Fruit fly (Drosophila melanogaster) whole organism, embryonic: ENCODE data around the gene CG42525.

Experiments
- ATbp ChIP-seq: fragments of 200-800 bp; sonication (Bioruptor generic); optimal IDR thresholded peaks from 2 replicates; lab custom pipeline; 2017; ENCODE audit warnings: missing biosample characterization, mild to moderate bottlenecking, missing genetic modification characterization, missing genetic modification reagents
- Atf-2 ChIP-seq: fragments of 200-800 bp; sonication (Bioruptor generic); optimal IDR thresholded peaks from 2 replicates; lab custom pipeline; 2016; ENCODE audit warnings: missing biosample characterization, missing genetic modification characterization
- CG11247 ChIP-seq: fragments of 200-800 bp; sonication (Bioruptor generic); IDR thresholded peaks from 2 replicates; pipeline ENCODE4 v1.3.6; 2022; ENCODE audit warnings: missing biosample characterization, missing genetic modification characterization
- CG11504 ChIP-seq: fragments of 200-800 bp; sonication (Bioruptor generic); optimal IDR thresholded peaks from 3 replicates; lab custom pipeline; 2019; ENCODE audit warnings: missing biosample characterization, mild to moderate bottlenecking, missing genetic modification characterization, moderate library complexity
- CG11695 ChIP-seq: fragments of 200-800 bp; sonication (Bioruptor generic); IDR thresholded peaks from 3 replicates; pipeline ENCODE4 v1.3.6; 2022; ENCODE audit warnings: missing biosample characterization, missing genetic modification characterization
- CG12236 ChIP-seq: fragments of 200-800 bp; sonication (Bioruptor generic); optimal IDR thresholded peaks from 2 replicates; lab custom pipeline; 2016; ENCODE audit warnings: missing biosample characterization, missing genetic modification characterization
- CG13624 ChIP-seq: fragments of 200-800 bp; sonication (Bioruptor generic); optimal IDR thresholded peaks from 2 replicates; lab custom pipeline; 2016; ENCODE audit warnings: missing biosample characterization, missing genetic modification characterization
- CG14014 ChIP-seq: fragments of 200-800 bp; sonication (Bioruptor generic); IDR thresholded peaks from 2 replicates; pipeline ENCODE4 v1.3.6; 2022; ENCODE audit warnings: missing biosample characterization, missing genetic modification characterization
- CG1529 ChIP-seq: fragments of 200-800 bp; sonication (Bioruptor generic); optimal IDR thresholded peaks from 3 replicates; lab custom pipeline; 2018; ENCODE audit warnings: missing biosample characterization, missing genetic modification characterization
- CG15514 ChIP-seq: fragments of 200-800 bp; sonication (Bioruptor generic); optimal IDR thresholded peaks from 3 replicates; lab custom pipeline; 2017; ENCODE audit warnings: missing biosample characterization, missing genetic modification characterization, mild to moderate bottlenecking, moderate library complexity, missing genetic modification reagents
- CG15696 ChIP-seq: fragments of 200-800 bp; sonication (Bioruptor generic); optimal IDR thresholded peaks from 2 replicates; lab custom pipeline; 2019; ENCODE audit warnings: missing biosample characterization, mild to moderate bottlenecking, missing genetic modification characterization, moderate library complexity
- CG18476 ChIP-seq: fragments of 200-800 bp; sonication (Bioruptor generic); optimal IDR thresholded peaks from 2 replicates; lab custom pipeline; 2016; ENCODE audit warnings: missing biosample characterization, mild to moderate bottlenecking, missing genetic modification characterization
- CG3407 ChIP-seq: fragments of 200-800 bp; sonication (Bioruptor generic); optimal IDR thresholded peaks from 2 replicates; lab custom pipeline; 2018; ENCODE audit warnings: missing biosample characterization, mild to moderate bottlenecking, missing genetic modification characterization
- CG34422 ChIP-seq: fragments of 200-800 bp; sonication (Bioruptor generic); IDR thresholded peaks from 3 replicates; pipeline ENCODE4 v1.3.6; 2022; ENCODE audit warnings: missing biosample characterization, missing genetic modification characterization
- CG4282 ChIP-seq: fragments of 200-800 bp; sonication (Bioruptor generic); optimal IDR thresholded peaks from 2 replicates; lab custom pipeline; 2016; ENCODE audit warnings: missing biosample characterization, missing genetic modification characterization
- CG5953 ChIP-seq: fragments of 200-800 bp; sonication (Bioruptor generic); IDR thresholded peaks from 2 replicates; pipeline ENCODE4 v1.3.6; 2022; ENCODE audit warnings: missing biosample characterization, missing genetic modification characterization
- CG7987 ChIP-seq: fragments of 200-800 bp; sonication (Bioruptor generic); optimal IDR thresholded peaks from 2 replicates; lab custom pipeline; 2018; ENCODE audit warnings: missing biosample characterization, mild to moderate bottlenecking, missing genetic modification characterization, moderate library complexity
- CG8924 ChIP-seq: fragments of 200-800 bp; optimal IDR thresholded peaks from 3 replicates; lab custom pipeline; 2019; ENCODE audit warnings: missing biosample characterization, mild to moderate bottlenecking, missing genetic modification characterization, moderate library complexity
- Dip2 ChIP-seq: fragments of 200-800 bp; sonication (Bioruptor generic); IDR thresholded peaks from 2 replicates; pipeline ENCODE4 v1.3.6; 2022; ENCODE audit warnings: missing biosample characterization, missing genetic modification characterization
- Doc2 ChIP-seq: fragments of 200-800 bp; sonication (Bioruptor generic); IDR thresholded peaks from 2 replicates; pipeline ENCODE4 v1.3.6; 2022; ENCODE audit warnings: missing biosample characterization, missing genetic modification characterization
- Eip74EF ChIP-seq, 2 experiments: fragments of 200-800 bp in 1 of 2; fragments of >200 bp in 1 of 2; sonication (Bioruptor generic) in 1 of 2; optimal IDR thresholded peaks; 2 replicates each; lab custom pipeline; 2017 to 2019; ENCODE audit warnings: missing biosample characterization in 2 of 2, missing genetic modification characterization in 2 of 2, mild to moderate bottlenecking in 1 of 2, moderate library complexity in 1 of 2
- Gug ChIP-seq: fragments of 200-800 bp; sonication (Bioruptor generic); IDR thresholded peaks from 4 replicates; pipeline ENCODE4 v1.3.6; 2022; ENCODE audit warnings: missing biosample characterization, missing genetic modification characterization
- Hey ChIP-seq: fragments of 200-800 bp; sonication (Bioruptor generic); optimal IDR thresholded peaks from 3 replicates; lab custom pipeline; 2018; ENCODE audit warnings: missing biosample characterization, mild to moderate bottlenecking, missing genetic modification characterization
- MTF-1 ChIP-seq: fragments of 200-800 bp; sonication (Bioruptor generic); optimal IDR thresholded peaks from 2 replicates; lab custom pipeline; 2018; ENCODE audit warnings: missing biosample characterization, mild to moderate bottlenecking, missing genetic modification characterization, borderline replicate concordance
- Mes4 ChIP-seq: fragments of 200-800 bp; sonication (Bioruptor generic); optimal IDR thresholded peaks from 2 replicates; lab custom pipeline; 2016; ENCODE audit warnings: missing biosample characterization, missing genetic modification characterization
- Optix ChIP-seq: fragments of 200-800 bp; sonication (Bioruptor generic); IDR thresholded peaks from 3 replicates; pipeline ENCODE4 v1.3.6; 2022; ENCODE audit warnings: missing biosample characterization, missing genetic modification characterization
- Rfx ChIP-seq: fragments of 200-800 bp; sonication (Bioruptor generic); IDR thresholded peaks from 2 replicates; pipeline ENCODE4 v1.3.6; 2022; ENCODE audit warnings: missing biosample characterization, missing genetic modification characterization
- Rx ChIP-seq: fragments of 200-800 bp; sonication (Bioruptor generic); IDR thresholded peaks from 2 replicates; pipeline ENCODE4 v1.3.6; 2022; ENCODE audit warnings: missing biosample characterization, missing genetic modification characterization
- Ssrp ChIP-seq: fragments of 200-800 bp; sonication (Bioruptor generic); optimal IDR thresholded peaks from 2 replicates; lab custom pipeline; 2018; ENCODE audit warnings: missing biosample characterization, mild to moderate bottlenecking, missing genetic modification characterization, moderate library complexity
- ato ChIP-seq: fragments of 200-800 bp; sonication (Bioruptor generic); IDR thresholded peaks from 2 replicates; pipeline ENCODE4 v1.3.6; 2022; ENCODE audit warnings: missing biosample characterization, missing genetic modification characterization; ENCODE audit not compliant: partially characterized antibody
- bowl ChIP-seq: fragments of 200-800 bp; sonication (Bioruptor generic); IDR thresholded peaks from 2 replicates; pipeline ENCODE4 v1.3.6; 2022; ENCODE audit warnings: missing biosample characterization, missing genetic modification characterization
- br ChIP-seq: fragments of >200 bp; optimal IDR thresholded peaks from 2 replicates; lab custom pipeline; 2017
- cas ChIP-seq: fragments of 200-800 bp; sonication (Bioruptor generic); IDR thresholded peaks from 2 replicates; pipeline ENCODE4 v1.3.6; 2022; ENCODE audit warnings: missing biosample characterization, missing genetic modification characterization
- dati ChIP-seq: fragments of 200-800 bp; sonication (Bioruptor generic); IDR thresholded peaks from 2 replicates; pipeline ENCODE4 v1.3.6; 2022; ENCODE audit warnings: missing biosample characterization, missing genetic modification characterization
- dpn ChIP-seq, 2 experiments: fragments of 200-800 bp; sonication (Bioruptor generic); optimal IDR thresholded peaks; 3 replicates each; lab custom pipeline; 2016; ENCODE audit warnings: missing biosample characterization in 2 of 2, missing genetic modification characterization in 2 of 2
- en ChIP-seq: fragments of 200-800 bp; sonication (Bioruptor generic); optimal IDR thresholded peaks from 2 replicates; lab custom pipeline; 2016; ENCODE audit warnings: missing biosample characterization, missing genetic modification characterization
- fd96Cb ChIP-seq: fragments of 200-800 bp; sonication (Bioruptor generic); optimal IDR thresholded peaks from 2 replicates; lab custom pipeline; 2018; ENCODE audit warnings: missing biosample characterization, mild to moderate bottlenecking, missing genetic modification characterization, moderate library complexity
- fu2 ChIP-seq: fragments of 200-800 bp; sonication (Bioruptor generic); optimal IDR thresholded peaks from 2 replicates; lab custom pipeline; 2016; ENCODE audit warnings: missing biosample characterization, missing genetic modification characterization
- gfzf ChIP-seq: fragments of 200-800 bp; sonication (Bioruptor generic); optimal IDR thresholded peaks from 2 replicates; lab custom pipeline; 2016; ENCODE audit warnings: missing biosample characterization, mild to moderate bottlenecking, missing genetic modification characterization, moderate library complexity
- gsb-n ChIP-seq: fragments of 200-800 bp; sonication (Bioruptor generic); optimal IDR thresholded peaks from 3 replicates; lab custom pipeline; 2018; ENCODE audit warnings: missing biosample characterization, mild to moderate bottlenecking, missing genetic modification characterization
- nau ChIP-seq: fragments of 200-800 bp; sonication (Bioruptor generic); optimal IDR thresholded peaks from 3 replicates; lab custom pipeline; 2017; ENCODE audit warnings: missing biosample characterization, mild to moderate bottlenecking, missing genetic modification characterization, missing genetic modification reagents
- nerfin-1 ChIP-seq: fragments of 200-800 bp; sonication (Bioruptor generic); optimal IDR thresholded peaks from 3 replicates; lab custom pipeline; 2019; ENCODE audit warnings: missing biosample characterization, mild to moderate bottlenecking, missing genetic modification characterization, moderate library complexity
- odd ChIP-seq: fragments of 200-800 bp; sonication (Bioruptor generic); optimal IDR thresholded peaks from 2 replicates; lab custom pipeline; 2017; ENCODE audit warnings: missing biosample characterization, mild to moderate bottlenecking, missing genetic modification characterization
- pb ChIP-seq: fragments of 200-800 bp; sonication (Bioruptor generic); optimal IDR thresholded peaks from 3 replicates; lab custom pipeline; 2016; ENCODE audit warnings: missing biosample characterization, missing genetic modification characterization
- peb ChIP-seq: fragments of 200-800 bp; sonication (Bioruptor generic); IDR thresholded peaks from 2 replicates; pipeline ENCODE4 v1.3.6; 2022; ENCODE audit warnings: missing biosample characterization, missing genetic modification characterization
- psq ChIP-seq: fragments of 200-800 bp; sonication (Bioruptor generic); optimal IDR thresholded peaks from 2 replicates; lab custom pipeline; 2017; ENCODE audit warnings: missing biosample characterization, missing genetic modification characterization
- shn ChIP-seq: fragments of 200-800 bp; sonication (Bioruptor generic); optimal IDR thresholded peaks from 3 replicates; lab custom pipeline; 2016; ENCODE audit warnings: missing biosample characterization, missing genetic modification characterization
- sug ChIP-seq: fragments of 200-800 bp; optimal IDR thresholded peaks from 2 replicates; lab custom pipeline; 2019; ENCODE audit warnings: missing biosample characterization, mild to moderate bottlenecking, missing genetic modification characterization, moderate library complexity
- trh ChIP-seq: fragments of 200-800 bp; sonication (Bioruptor generic); optimal IDR thresholded peaks from 2 replicates; lab custom pipeline; 2016; ENCODE audit warnings: missing biosample characterization, missing genetic modification characterization
- unc-4 ChIP-seq: fragments of 200-800 bp; sonication (Bioruptor generic); IDR thresholded peaks from 2 replicates; pipeline ENCODE4 v1.3.6; 2022; ENCODE audit warnings: missing biosample characterization, missing genetic modification characterization; ENCODE audit not compliant: partially characterized antibody
- usp ChIP-seq: fragments of >200 bp; optimal IDR thresholded peaks from 2 replicates; lab custom pipeline; 2017; ENCODE audit warnings: missing biosample characterization, missing genetic modification characterization

CG42525 gene

dm6 chr3L:3178530-3179096 is 10.9 kb downstream of the CG42525 start, which contains the start of the genes MnM and Girdin (continued):
- TF ChIP-seq Eip74EF (GFP tag; optimal IDR thresholded peaks at IDR 0.05; lab: Kevin White, UChicago) (no peak), Dip2 (GFP tag; lab: Robert Waterston, UW) (no peak), CG11247 (peak; percentile 34; the same call in 1 of the 2 replicates), CG12236 (GFP tag; lab: Kevin White, UChicago) (peak; percentile 1), shn (peak; percentile 87), pb (GFP tag; lab: Kevin White, UChicago) (peak; percentile 53), gsb-n (tag; lab: Kevin White, UChicago) (peak; percentile 78), psq (GFP tag; lab: Kevin White, UChicago) (no peak), CG13624 (GFP tag; lab: Kevin White, UChicago) (peak; percentile 80), nerfin-1 (tag; lab: Kevin White, UChicago) (peak; percentile 6), Mes4 (GFP tag; lab: Kevin White, UChicago) (peak; percentile 50), CG15514 (GFP tag; lab: Kevin White, UChicago) (peak; percentile 88), dpn (GFP tag; optimal IDR thresholded peaks at IDR 0.05; lab: Kevin White, UChicago) (peak; percentile 77 to 83), unc-4 (peak; percentile 87), CG5953 (GFP tag; lab: Robert Waterston, UW) (no peak), CG34422 (GFP tag; lab: Robert Waterston, UW) (no peak), CG15696 (tag; lab: Kevin White, UChicago) (peak; percentile 41), ato (GFP tag; lab: Robert Waterston, UW) (peak; percentile 64; the same call in 1 of the 2 replicates), CG11695 (no peak), nau (GFP tag; lab: Kevin White, UChicago) (no peak), CG1529 (no peak), fd96Cb (tag; lab: Kevin White, UChicago) (peak; percentile 16), dati (no peak), CG18476 (no peak), CG14014 (GFP tag; lab: Robert Waterston, UW) (peak; percentile 37; the same call in 1 of the 2 replicates), fu2 (peak; percentile 82), Rx (no peak), Gug (GFP tag; lab: Robert Waterston, UW) (peak; percentile 56; the same call in 2 of the 4 replicates), Rfx (GFP tag; lab: Robert Waterston, UW) (peak; percentile 75), trh (GFP tag; lab: Kevin White, UChicago) (peak; percentile 17), MTF-1 (GFP tag; lab: Kevin White, UChicago) (no peak), CG4282 (GFP tag; lab: Kevin White, UChicago) (no peak), en (GFP tag; lab: Kevin White, UChicago) (no peak), CG7987 (GFP tag; lab: Kevin White, UChicago) (no peak), sug (tag; lab: Kevin White, UChicago) (no peak), usp (GFP tag; lab: Kevin White, UChicago) (no peak), Atf-2 (GFP tag; lab: Kevin White, UChicago) (peak; percentile 70), Hey (tag; lab: Kevin White, UChicago) (no peak), ATbp (GFP tag; lab: Kevin White, UChicago) (no peak), cas (GFP tag; lab: Robert Waterston, UW) (0 out of 2 replicates have a peak, but pooled peaks have one; percentile 19), CG11504 (tag; lab: Kevin White, UChicago) (no peak), peb (GFP tag; lab: Robert Waterston, UW) (0 out of 2 replicates have a peak, but pooled peaks have one; percentile 30), CG3407 (GFP tag; lab: Kevin White, UChicago) (no peak), br (lab: Kevin White, UChicago) (no peak), CG8924 (tag; lab: Kevin White, UChicago) (peak; percentile 46), Optix (GFP tag; lab: Robert Waterston, UW) (no peak), Doc2 (GFP tag; lab: Robert Waterston, UW) (no peak), odd (GFP tag; lab: Kevin White, UChicago) (no peak), bowl (GFP tag; lab: Robert Waterston, UW) (no peak), gfzf (peak; percentile 34), Ssrp (peak; percentile 46)
